Fruit fly (Drosophila melanogaster): ENCODE data around the gene mnb.

The mnb gene

dm6 chrX:17826807-17827703 lies 60.0 kb downstream of the mnb start, which contains the start of gene Socs16D (continued):
- TF ChIP-seq CG17802 (tag; optimal IDR thresholded peaks at IDR 0.05) = peak; percentile 29
- TF ChIP-seq fd102C (GFP tag; optimal IDR thresholded peaks at IDR 0.05) = no peak
- no peak for TF ChIP-seq CG7372 (GFP tag; IDR thresholded peaks at IDR 0.05)
- TF ChIP-seq wdn (GFP tag; IDR thresholded peaks at IDR 0.05) = no peak
- no peak for TF ChIP-seq CG10274 (GFP tag; optimal IDR thresholded peaks at IDR 0.05)
- TF ChIP-seq CG2120 (GFP tag; optimal IDR thresholded peaks at IDR 0.05) = peak; percentile 52
- peak; percentile 45 for TF ChIP-seq bigmax (GFP tag; optimal IDR thresholded peaks at IDR 0.05)
- TF ChIP-seq CG2678 (tag; optimal IDR thresholded peaks at IDR 0.05) = peak; percentile 15
- no peak for TF ChIP-seq ATbp (GFP tag; optimal IDR thresholded peaks at IDR 0.05)
- peak; percentile 30 for TF ChIP-seq CG15696 (tag; optimal IDR thresholded peaks at IDR 0.05)
- peak; percentile 9 for TF ChIP-seq ind (GFP tag; optimal IDR thresholded peaks at IDR 0.05)
- no peak for TF ChIP-seq fd96Cb (tag; optimal IDR thresholded peaks at IDR 0.05)
- peak; percentile 83 for TF ChIP-seq CG9932 (GFP tag; IDR thresholded peaks at IDR 0.05)
- TF ChIP-seq Ets65A (GFP tag) = peak; percentile 76
- TF ChIP-seq cad (GFP tag; optimal IDR thresholded peaks at IDR 0.05) = no peak
- no peak for TF ChIP-seq emc (GFP tag; optimal IDR thresholded peaks at IDR 0.05)
- TF ChIP-seq salm (tag; optimal IDR thresholded peaks at IDR 0.05) = no peak
- TF ChIP-seq pho (GFP tag; optimal IDR thresholded peaks at IDR 0.05) = peak; percentile 48
- no peak for TF ChIP-seq pros (GFP tag; optimal IDR thresholded peaks at IDR 0.05)
- TF ChIP-seq mam (GFP tag; optimal IDR thresholded peaks at IDR 0.05) = peak; percentile 68
- no peak for TF ChIP-seq CG10321 (GFP tag; IDR thresholded peaks at IDR 0.05)
- peak; percentile 58 for TF ChIP-seq CG8290 (GFP tag; optimal IDR thresholded peaks at IDR 0.05)
- TF ChIP-seq CG8290 (tag; optimal IDR thresholded peaks at IDR 0.05) = peak in 1 of 2 experiments; percentile 75
- TF ChIP-seq CG8388 (GFP tag; optimal IDR thresholded peaks at IDR 0.05) = no peak
- TF ChIP-seq Hmx (GFP tag; optimal IDR thresholded peaks at IDR 0.05) = no peak
- TF ChIP-seq TFAM (GFP tag; optimal IDR thresholded peaks at IDR 0.05) = no peak
- TF ChIP-seq mld (GFP tag; IDR thresholded peaks at IDR 0.05; ENCODE audit: partially characterized antibody) = peak; percentile 95
- TF ChIP-seq CG4424 (GFP tag; optimal IDR thresholded peaks at IDR 0.05) = no peak
- no peak for TF ChIP-seq CG2889 (GFP tag; IDR thresholded peaks at IDR 0.05)
- no peak for TF ChIP-seq sqz (GFP tag; optimal IDR thresholded peaks at IDR 0.05)
- TF ChIP-seq CG11247 (GFP tag; IDR thresholded peaks at IDR 0.05) = no peak
- peak; percentile 43 for TF ChIP-seq Camta (GFP tag; optimal IDR thresholded peaks at IDR 0.05)
- peak; percentile 36 for TF ChIP-seq CG12155 (GFP tag; optimal IDR thresholded peaks at IDR 0.05)
- TF ChIP-seq Deaf1 (tag; optimal IDR thresholded peaks at IDR 0.05) = peak; percentile 86
- TF ChIP-seq Nf-YC (tag; optimal IDR thresholded peaks at IDR 0.05) = peak; percentile 24
- TF ChIP-seq Atf-2 (GFP tag; optimal IDR thresholded peaks at IDR 0.05) = no peak
- TF ChIP-seq CG32767 (GFP tag; IDR thresholded peaks at IDR 0.05) = no peak
- TF ChIP-seq Poxn (GFP tag; IDR thresholded peaks at IDR 0.05) = no peak
- no peak for TF ChIP-seq toy (GFP tag; IDR thresholded peaks at IDR 0.05)
- TF ChIP-seq eve (GFP tag; optimal IDR thresholded peaks at IDR 0.05) = no peak
- TF ChIP-seq ttk (GFP tag; IDR thresholded peaks at IDR 0.05) = no peak
- peak; percentile 99 for TF ChIP-seq amos (GFP tag; IDR thresholded peaks at IDR 0.05; ENCODE audit: partially characterized antibody)
- peak; percentile 44 for TF ChIP-seq Fer1 (GFP tag; optimal IDR thresholded peaks at IDR 0.05)
- TF ChIP-seq stc (GFP tag; IDR thresholded peaks at IDR 0.05) = no peak
- peak; percentile 97 for TF ChIP-seq ato (GFP tag; IDR thresholded peaks at IDR 0.05; ENCODE audit: partially characterized antibody)
- TF ChIP-seq D (optimal IDR thresholded peaks at IDR 0.05) = peak; percentile 20
- TF ChIP-seq D (GFP tag; optimal IDR thresholded peaks at IDR 0.05) = no peak
- peak; percentile 71 for TF ChIP-seq CG10267 (tag; optimal IDR thresholded peaks at IDR 0.05)
- peak in 1 of 2 experiments; percentile 56 for TF ChIP-seq Hr51 (GFP tag; optimal IDR thresholded peaks at IDR 0.05)
- peak; percentile 77 for TF ChIP-seq B-H2 (GFP tag; optimal IDR thresholded peaks at IDR 0.05)

Data from whole organism, embryonic.